Worm (Caenorhabditis elegans) whole organism, L1 larva: ENCODE data around the gene F21C10.9.
A peak's percentile ranks its signal among the peaks of the same experiment; 100 is the strongest.

Experiments
- C04F5.9 ChIP-seq: sonication (generic microtip); optimal IDR thresholded peaks from 2 replicates; lab custom pipeline; 2016; ENCODE audit warnings: missing genetic modification characterization, missing compliant biosample characterization
- F16B12.6 ChIP-seq: fragments of 150-350 bp; optimal IDR thresholded peaks from 2 replicates; lab custom pipeline; 2014; ENCODE audit warnings: missing biosample characterization, missing genetic modification characterization
- Y116A8C.19 ChIP-seq: sonication (generic microtip); optimal IDR thresholded peaks from 2 replicates; lab custom pipeline; 2016; ENCODE audit warnings: missing compliant biosample characterization, missing genetic modification characterization, borderline replicate concordance
- aha-1 ChIP-seq: fragments of 150-350 bp; optimal IDR thresholded peaks from 2 replicates; lab custom pipeline; 2014; ENCODE audit warnings: missing biosample characterization, missing genetic modification characterization
- aly-2 ChIP-seq: fragments of 150-350 bp; optimal IDR thresholded peaks from 2 replicates; lab custom pipeline; 2014; ENCODE audit warnings: missing biosample characterization, missing genetic modification characterization
- ceh-63 ChIP-seq: fragments of 200-800 bp; sonication (Bioruptor generic); optimal IDR thresholded peaks from 2 replicates; lab custom pipeline; 2018; ENCODE audit warnings: mild to moderate bottlenecking, missing genetic modification characterization, missing compliant biosample characterization
- ceh-82 ChIP-seq, 3 experiments: fragments of 150-350 bp in 1 of 3; sonication (generic microtip) in 2 of 3; optimal IDR thresholded peaks; 2 replicates each; lab custom pipeline; 2014 to 2017; ENCODE audit warnings: missing biosample characterization in 3 of 3, missing genetic modification characterization in 3 of 3
- ceh-90 ChIP-seq: sonication (generic microtip); optimal IDR thresholded peaks from 2 replicates; lab custom pipeline; 2016; ENCODE audit warnings: missing genetic modification characterization, missing compliant biosample characterization
- ces-1 ChIP-seq: fragments of 150-350 bp; optimal IDR thresholded peaks from 2 replicates; lab custom pipeline; 2014; ENCODE audit warnings: missing biosample characterization, missing genetic modification reagents, missing genetic modification characterization
- dpl-1 ChIP-seq, 3 experiments: fragments of 150-350 bp in 2 of 3; sonication (generic microtip) in 1 of 3; optimal IDR thresholded peaks; 2 replicates each; lab custom pipeline; 2014 to 2017; ENCODE audit warnings: missing biosample characterization in 3 of 3, missing genetic modification characterization in 3 of 3, missing genetic modification reagents in 3 of 3
- dsc-1 ChIP-seq: sonication (generic microtip); optimal IDR thresholded peaks from 2 replicates; lab custom pipeline; 2016; ENCODE audit warnings: mild to moderate bottlenecking, missing genetic modification characterization, missing compliant biosample characterization
- efl-3 ChIP-seq: fragments of 200-800 bp; sonication (Bioruptor generic); optimal IDR thresholded peaks from 2 replicates; lab custom pipeline; 2018; ENCODE audit warnings: mild to moderate bottlenecking, missing genetic modification characterization, missing compliant biosample characterization
- egl-13 ChIP-seq: sonication (generic microtip); optimal IDR thresholded peaks from 2 replicates; lab custom pipeline; 2016; ENCODE audit warnings: missing genotype, missing genetic modification reagents, missing genetic modification characterization, missing compliant biosample characterization
- egl-27 ChIP-seq, 2 experiments: fragments of 150-350 bp in 1 of 2; sonication (generic microtip); optimal IDR thresholded peaks; 3 replicates each; lab custom pipeline; 2017 to 2018; ENCODE audit warnings: missing biosample characterization in 2 of 2, missing genetic modification characterization in 2 of 2, missing genetic modification reagents in 2 of 2
- elt-2 ChIP-seq: sonication (generic microtip); optimal IDR thresholded peaks from 2 replicates; lab custom pipeline; 2016; ENCODE audit warnings: missing genetic modification characterization, mild to moderate bottlenecking, inconsistent platforms, missing compliant biosample characterization, missing genetic modification reagents
- ets-5 ChIP-seq: fragments of 200-800 bp; sonication (Bioruptor generic); IDR thresholded peaks from 2 replicates; pipeline ENCODE4 v1.3.6; 2022; ENCODE audit warnings: missing genetic modification characterization, missing compliant biosample characterization
- fkh-4 ChIP-seq: sonication (generic microtip); optimal IDR thresholded peaks from 2 replicates; lab custom pipeline; 2016; ENCODE audit warnings: missing compliant biosample characterization, missing genetic modification characterization, borderline replicate concordance
- fkh-8 ChIP-seq: sonication (generic microtip); optimal IDR thresholded peaks from 2 replicates; lab custom pipeline; 2016; ENCODE audit warnings: mild to moderate bottlenecking, missing genetic modification characterization, missing compliant biosample characterization
- grh-1 ChIP-seq: fragments of 200-800 bp; sonication (Bioruptor generic); IDR thresholded peaks from 2 replicates; pipeline ENCODE4 v1.3.6; 2022; ENCODE audit warnings: missing genetic modification reagents, missing genetic modification characterization, missing compliant biosample characterization
- hlh-17 ChIP-seq: fragments of 200-800 bp; sonication (Bioruptor generic); optimal IDR thresholded peaks from 2 replicates; lab custom pipeline; 2018; ENCODE audit warnings: missing genetic modification characterization, mild to moderate bottlenecking, missing compliant biosample characterization, moderate library complexity, borderline replicate concordance
- hlh-4 ChIP-seq: sonication (generic microtip); optimal IDR thresholded peaks from 2 replicates; lab custom pipeline; 2016; ENCODE audit warnings: mild to moderate bottlenecking, missing genetic modification characterization, missing compliant biosample characterization
- isw-1 ChIP-seq: fragments of 200-800 bp; sonication (Bioruptor generic); IDR thresholded peaks from 2 replicates; pipeline ENCODE4 v1.3.6; 2022; ENCODE audit warnings: missing genetic modification characterization, missing compliant biosample characterization
- lin-13 ChIP-seq: fragments of 150-350 bp; optimal IDR thresholded peaks from 2 replicates; lab custom pipeline; 2014; ENCODE audit warnings: missing biosample characterization, missing genetic modification reagents, missing genetic modification characterization
- lin-35 ChIP-seq, 2 experiments: fragments of 150-350 bp; optimal IDR thresholded peaks; 2 replicates each; lab custom pipeline; 2014; ENCODE audit warnings: missing biosample characterization in 2 of 2, missing genetic modification characterization in 2 of 2, missing genetic modification reagents in 2 of 2
- lin-39 ChIP-seq: fragments of 150-350 bp; optimal IDR thresholded peaks from 2 replicates; lab custom pipeline; 2014; ENCODE audit warnings: missing biosample characterization, missing genetic modification reagents, missing genetic modification characterization
- lsy-2 ChIP-seq, 2 experiments: fragments of 150-350 bp; optimal IDR thresholded peaks; 2 replicates each; lab custom pipeline; 2014; ENCODE audit warnings: missing biosample characterization in 2 of 2, missing genetic modification characterization in 2 of 2
- mef-2 ChIP-seq: fragments of 150-350 bp; optimal IDR thresholded peaks from 2 replicates; lab custom pipeline; 2014; ENCODE audit warnings: missing biosample characterization, missing genetic modification characterization
- mep-1 ChIP-seq: fragments of 150-350 bp; optimal IDR thresholded peaks from 2 replicates; lab custom pipeline; 2014; ENCODE audit warnings: missing biosample characterization, missing genetic modification characterization
- nhr-11 ChIP-seq: fragments of 150-350 bp; optimal IDR thresholded peaks from 2 replicates; lab custom pipeline; 2014; ENCODE audit warnings: missing biosample characterization, missing genetic modification characterization
- nhr-28 ChIP-seq: fragments of 150-350 bp; optimal IDR thresholded peaks from 2 replicates; lab custom pipeline; 2014; ENCODE audit warnings: missing biosample characterization, missing genetic modification characterization
- nhr-84 ChIP-seq: sonication (generic microtip); optimal IDR thresholded peaks from 2 replicates; lab custom pipeline; 2017; ENCODE audit warnings: missing biosample characterization, missing genetic modification characterization
- nhr-85 ChIP-seq: sonication (generic microtip); peaks from one replicate; lab custom pipeline; 2016; ENCODE audit warnings: missing genetic modification characterization, inconsistent platforms, missing compliant biosample characterization
- pag-3 ChIP-seq: sonication (generic microtip); optimal IDR thresholded peaks from 2 replicates; lab custom pipeline; 2017; ENCODE audit warnings: missing genetic modification characterization, mild to moderate bottlenecking, missing compliant biosample characterization, antibody characterized with exemption, borderline replicate concordance; ENCODE audit not compliant: insufficient read depth
- pax-3 ChIP-seq: fragments of 200-800 bp; sonication (Bioruptor generic); optimal IDR thresholded peaks from 2 replicates; lab custom pipeline; 2018; ENCODE audit warnings: mild to moderate bottlenecking, missing genetic modification characterization, moderate library complexity, missing compliant biosample characterization
- pqm-1 ChIP-seq: sonication (generic microtip); optimal IDR thresholded peaks from 3 replicates; lab custom pipeline; 2017; ENCODE audit warnings: missing biosample characterization, missing genetic modification characterization
- snu-23 ChIP-seq: sonication (generic microtip); optimal IDR thresholded peaks from 2 replicates; lab custom pipeline; 2016; ENCODE audit warnings: missing genetic modification characterization, missing compliant biosample characterization
- sptf-1 ChIP-seq: fragments of 150-350 bp; optimal IDR thresholded peaks from 2 replicates; lab custom pipeline; 2014; ENCODE audit warnings: missing biosample characterization, missing genetic modification characterization
- swsn-7 ChIP-seq: sonication (generic microtip); optimal IDR thresholded peaks from 2 replicates; lab custom pipeline; 2016; ENCODE audit warnings: missing genetic modification characterization, missing compliant biosample characterization
- tbx-2 ChIP-seq: sonication (generic microtip); optimal IDR thresholded peaks from 2 replicates; lab custom pipeline; 2016; ENCODE audit warnings: missing genetic modification characterization, missing compliant biosample characterization
- unc-130 ChIP-seq: fragments of 150-350 bp; optimal IDR thresholded peaks from 2 replicates; lab custom pipeline; 2017; ENCODE audit warnings: missing biosample characterization, missing genetic modification characterization, inconsistent platforms
- unc-30 ChIP-seq: sonication (generic microtip); optimal IDR thresholded peaks from 2 replicates; lab custom pipeline; 2017; ENCODE audit warnings: missing biosample characterization, missing genetic modification characterization
- unc-86 ChIP-seq: sonication (generic microtip); optimal IDR thresholded peaks from 2 replicates; lab custom pipeline; 2016; ENCODE audit warnings: missing genetic modification characterization, missing compliant biosample characterization
- unc-98 ChIP-seq: fragments of 200-800 bp; sonication (Bioruptor generic); IDR thresholded peaks from 2 replicates; pipeline ENCODE4 v1.3.6; 2022; ENCODE audit warnings: missing genetic modification characterization, missing compliant biosample characterization
- vab-15 ChIP-seq: sonication (generic microtip); optimal IDR thresholded peaks from 2 replicates; lab custom pipeline; 2017; ENCODE audit warnings: missing genotype, mild to moderate bottlenecking, missing genetic modification characterization, missing compliant biosample characterization
- xbp-1 ChIP-seq: sonication (generic microtip); optimal IDR thresholded peaks from 2 replicates; lab custom pipeline; 2016; ENCODE audit warnings: missing genetic modification characterization, missing compliant biosample characterization
- zag-1 ChIP-seq: fragments of 150-350 bp; optimal IDR thresholded peaks from 2 replicates; lab custom pipeline; 2014; ENCODE audit warnings: missing biosample characterization, missing genetic modification characterization
- zip-4 ChIP-seq: fragments of 200-800 bp; sonication (Bioruptor generic); optimal IDR thresholded peaks from 2 replicates; lab custom pipeline; 2018; ENCODE audit warnings: mild to moderate bottlenecking, missing genetic modification characterization, moderate library complexity, missing compliant biosample characterization
- ztf-11 ChIP-seq, 2 experiments: sonication (generic microtip); optimal IDR thresholded peaks; 2 replicates each; lab custom pipeline; 2016 to 2017; ENCODE audit warnings: missing genetic modification characterization in 2 of 2, missing biosample characterization in 1 of 2, missing compliant biosample characterization in 1 of 2
- ztf-4 ChIP-seq: fragments of 150-350 bp; optimal IDR thresholded peaks from 2 replicates; lab custom pipeline; 2014; ENCODE audit warnings: missing biosample characterization, missing genetic modification characterization

Gene F21C10.9

ce11 chrV:9095613-9096317 is 2.7 kb downstream of the F21C10.9 start, which contains the start of gene F21C10.10 (continued):
- TF ChIP-seq hlh-17 (GFP tag; lab: Kevin White, UChicago) (no peak), nhr-84 (tag; lab: Kevin White, UChicago) (no peak), Y116A8C.19 (tag; lab: Kevin White, UChicago) (no peak), efl-3 (GFP tag; lab: Kevin White, UChicago) (no peak), sptf-1 (no peak), mep-1 (tag; lab: Kevin White, UChicago) (peak; percentile 87), swsn-7 (tag; lab: Kevin White, UChicago) (peak; percentile 62), C04F5.9 (tag; lab: Kevin White, UChicago) (peak; percentile 14), egl-13 (tag; lab: Kevin White, UChicago) (no peak), ces-1 (GFP tag; lab: Kevin White, UChicago) (no peak), grh-1 (GFP tag; lab: Robert Waterston, UW) (peak; percentile 67), unc-86 (tag; lab: Kevin White, UChicago) (no peak), fkh-4 (tag; lab: Kevin White, UChicago) (no peak), elt-2 (tag; lab: Kevin White, UChicago) (peak; percentile 83), unc-30 (tag; lab: Kevin White, UChicago) (no peak), lin-13 (GFP tag; lab: Kevin White, UChicago) (peak; percentile 59), F16B12.6 (no peak), pag-3 (tag; lab: Kevin White, UChicago) (no peak), ets-5 (no peak), unc-130 (tag; lab: Kevin White, UChicago) (peak; percentile 9), fkh-8 (no peak), isw-1 (no peak), nhr-85 (peak; percentile 99), egl-27 (tag; optimal IDR thresholded peaks at IDR 0.05; lab: Kevin White, UChicago) (peak; percentile 33 to 39), pax-3 (tag; lab: Kevin White, UChicago) (peak; percentile 16), zip-4 (GFP tag; lab: Kevin White, UChicago) (no peak), unc-98 (no peak), nhr-11 (peak; percentile 23), ceh-82 (tag; optimal IDR thresholded peaks at IDR 0.05; lab: Kevin White, UChicago) (peak in 2 of 3 experiments; percentile 9 to 31), pqm-1 (tag; lab: Kevin White, UChicago) (no peak), xbp-1 (tag; lab: Kevin White, UChicago) (peak; percentile 53), lin-39 (tag; lab: Kevin White, UChicago) (no peak), tbx-2 (tag; lab: Kevin White, UChicago) (peak; percentile 86), lsy-2 (tag; optimal IDR thresholded peaks at IDR 0.05; lab: Kevin White, UChicago) (peak; percentile 70 to 74), vab-15 (tag; lab: Kevin White, UChicago) (no peak), lin-35 (GFP tag; optimal IDR thresholded peaks at IDR 0.05; lab: Kevin White, UChicago) (peak; percentile 58 to 87), ceh-63 (GFP tag; lab: Kevin White, UChicago) (no peak), zag-1 (tag; lab: Kevin White, UChicago) (no peak), nhr-28 (tag; lab: Kevin White, UChicago) (no peak), mef-2 (tag; lab: Kevin White, UChicago) (no peak), ztf-4 (tag; lab: Kevin White, UChicago) (peak; percentile 65), aly-2 (tag; lab: Kevin White, UChicago) (no peak), ceh-90 (tag; lab: Kevin White, UChicago) (no peak), ztf-11 (tag; optimal IDR thresholded peaks at IDR 0.05; lab: Kevin White, UChicago) (no peak), dsc-1 (peak; percentile 21), dpl-1 (GFP tag; optimal IDR thresholded peaks at IDR 0.05; lab: Kevin White, UChicago) (peak; percentile 4 to 55 (median 46)), snu-23 (GFP tag; lab: Kevin White, UChicago) (peak; percentile 90), aha-1 (tag; lab: Kevin White, UChicago) (no peak), hlh-4 (no peak)
